Worm (Caenorhabditis elegans): ENCODE results near the gene flad-1.

ce11 chrII:9943246-9943645, 691 bp upstream of the flad-1 start:
- TF ChIP-seq W03F9.2 (tag; optimal IDR thresholded peaks at IDR 0.05) (no peak), dao-5 (tag; optimal IDR thresholded peaks at IDR 0.05) (no peak)
